Worm (Caenorhabditis elegans): ENCODE data around the gene eif-3.B.

eif-3.B gene

ce11 chrII:14794935-14795454 is at the start of gene eif-3.B:
eif-3.B (plus strand) TSS chrII:14795404.
- TF ChIP-seq Y22D7AL.16 (tag; optimal IDR thresholded peaks at IDR 0.05): no peak
- peak; percentile 5 for TF ChIP-seq ztf-16 (tag; optimal IDR thresholded peaks at IDR 0.05)
- TF ChIP-seq C38D4.7 (GFP tag; optimal IDR thresholded peaks at IDR 0.05): no peak
- TF ChIP-seq pqm-1 (tag; optimal IDR thresholded peaks at IDR 0.05): peak; percentile 69
- TF ChIP-seq nhr-11 (tag; optimal IDR thresholded peaks at IDR 0.05): no peak
- TF ChIP-seq unc-86 (tag; optimal IDR thresholded peaks at IDR 0.05): peak; percentile 56
- TF ChIP-seq tbx-2 (tag; optimal IDR thresholded peaks at IDR 0.05): peak; percentile 94
- peak; percentile 35 for TF ChIP-seq K09A11.1 (tag; optimal IDR thresholded peaks at IDR 0.05; ENCODE audit: insufficient read depth)
- peak; percentile 67 for TF ChIP-seq F13H6.1 (tag; optimal IDR thresholded peaks at IDR 0.05)
- TF ChIP-seq dmd-4 (tag; optimal IDR thresholded peaks at IDR 0.05; ENCODE audit: borderline replicate concordance): no peak
- no peak for TF ChIP-seq pha-4 (tag; optimal IDR thresholded peaks at IDR 0.05)
- peak; percentile 94 for TF ChIP-seq ceh-2 (tag; optimal IDR thresholded peaks at IDR 0.05)
- TF ChIP-seq unc-42 (tag; optimal IDR thresholded peaks at IDR 0.05): peak; percentile 93
- no peak for TF ChIP-seq pha-2 (tag; optimal IDR thresholded peaks at IDR 0.05)
- peak; percentile 89 for TF ChIP-seq ref-2 (tag; optimal IDR thresholded peaks at IDR 0.05)
- TF ChIP-seq pax-1 (tag; optimal IDR thresholded peaks at IDR 0.05): peak; percentile 76
- TF ChIP-seq unc-55 (GFP tag; optimal IDR thresholded peaks at IDR 0.05): peak; percentile 74
- no peak for TF ChIP-seq pros-1 (tag; optimal IDR thresholded peaks at IDR 0.05)
- TF ChIP-seq pag-3 (tag; optimal IDR thresholded peaks at IDR 0.05; ENCODE audit: borderline replicate concordance): peak; percentile 23
- peak; percentile 15 for TF ChIP-seq hlh-15 (tag; optimal IDR thresholded peaks at IDR 0.05)
- TF ChIP-seq hlh-8 (tag; optimal IDR thresholded peaks at IDR 0.05): peak; percentile 81
- no peak for TF ChIP-seq fkh-10 (GFP tag; optimal IDR thresholded peaks at IDR 0.05)
- TF ChIP-seq tbx-7 (tag; optimal IDR thresholded peaks at IDR 0.05): peak; percentile 89
- peak; percentile 12 for TF ChIP-seq nhr-232 (tag; optimal IDR thresholded peaks at IDR 0.05)
- peak; percentile 80 for TF ChIP-seq ceh-14 (tag; optimal IDR thresholded peaks at IDR 0.05)
- TF ChIP-seq nfya-1 (tag; optimal IDR thresholded peaks at IDR 0.05): peak; percentile 83
- no peak for TF ChIP-seq che-1 (tag; optimal IDR thresholded peaks at IDR 0.05)
- TF ChIP-seq madf-2 (tag; optimal IDR thresholded peaks at IDR 0.05): peak; percentile 42
- TF ChIP-seq ceh-22 (tag; optimal IDR thresholded peaks at IDR 0.05): no peak
- TF ChIP-seq fkh-6 (tag; optimal IDR thresholded peaks at IDR 0.05): peak; percentile 79
- no peak for TF ChIP-seq elt-4 (tag; optimal IDR thresholded peaks at IDR 0.05)
- TF ChIP-seq ceh-45 (GFP tag; IDR thresholded peaks at IDR 0.05): no peak
- peak; percentile 56 for TF ChIP-seq elt-2 (tag; optimal IDR thresholded peaks at IDR 0.05)
- TF ChIP-seq ttx-3 (tag; optimal IDR thresholded peaks at IDR 0.05): peak; percentile 29
- peak; percentile 83 for TF ChIP-seq lim-6 (tag; optimal IDR thresholded peaks at IDR 0.05)
- peak; percentile 98 for TF ChIP-seq ceh-31 (tag; optimal IDR thresholded peaks at IDR 0.05)
- no peak for TF ChIP-seq sdc-2 (tag; optimal IDR thresholded peaks at IDR 0.05)
- TF ChIP-seq ceh-48 (tag; optimal IDR thresholded peaks at IDR 0.05): peak; percentile 64
- peak; percentile 84 for TF ChIP-seq mec-3 (tag; optimal IDR thresholded peaks at IDR 0.05; ENCODE audit: borderline replicate concordance)
- no peak for TF ChIP-seq T23F11.4 (GFP tag; optimal IDR thresholded peaks at IDR 0.05)
- TF ChIP-seq lin-11 (tag; optimal IDR thresholded peaks at IDR 0.05): no peak
- TF ChIP-seq fax-1 (tag; optimal IDR thresholded peaks at IDR 0.05): peak; percentile 66
- peak; percentile 81 for TF ChIP-seq zip-5 (tag; optimal IDR thresholded peaks at IDR 0.05)
- TF ChIP-seq K02D7.2 (tag; optimal IDR thresholded peaks at IDR 0.05): no peak
- peak; percentile 55; the same call in 1 of the 2 replicates for TF ChIP-seq unc-3 (GFP tag; conservative IDR thresholded peaks at IDR 0.05)
- TF ChIP-seq unc-3 (tag; optimal IDR thresholded peaks at IDR 0.05): no peak
- TF ChIP-seq gmeb-2 (tag; optimal IDR thresholded peaks at IDR 0.05): no peak
- no peak for TF ChIP-seq sox-4 (tag; optimal IDR thresholded peaks at IDR 0.05)
- peak; percentile 97 for TF ChIP-seq C08G9.2 (tag; optimal IDR thresholded peaks at IDR 0.05)
- TF ChIP-seq ceh-19 (GFP tag; optimal IDR thresholded peaks at IDR 0.05): no peak
- no peak for TF ChIP-seq hlh-6 (tag; optimal IDR thresholded peaks at IDR 0.05)
- TF ChIP-seq npax-4 (tag; optimal IDR thresholded peaks at IDR 0.05): no peak
- TF ChIP-seq ets-4 (tag; optimal IDR thresholded peaks at IDR 0.05): peak; percentile 91

Data from whole organism, late embryonic.